Fruit fly (Drosophila melanogaster): ENCODE measurements around the gene CG18507.
A peak's percentile ranks its signal among the peaks of the same experiment; 100 is the strongest.

CG18507 gene

dm6 chr2L:13699057-13699456, 33.7 kb downstream of the CG18507 start:
- TF ChIP-seq foxo (GFP tag; optimal IDR thresholded peaks at IDR 0.05) (peak in 1 of 2 experiments; percentile 11), h (GFP tag; optimal IDR thresholded peaks at IDR 0.05) (peak; percentile 28), Sp1 (GFP tag; optimal IDR thresholded peaks at IDR 0.05) (no peak), fru (GFP tag; optimal IDR thresholded peaks at IDR 0.05) (peak; percentile 21), Jra (GFP tag; optimal IDR thresholded peaks at IDR 0.05) (no peak), HLH106 (tag; optimal IDR thresholded peaks at IDR 0.05) (peak; percentile 11)

dm6 chr2L:13707915-13708314, 42.6 kb downstream of the CG18507 start, which contains the start of gene Gpo3:
Gene Gpo3, plus strand, starts transcription at chr2L:13708215.
- no peak for TF ChIP-seq Sp1 (GFP tag; optimal IDR thresholded peaks at IDR 0.05)
- no peak for TF ChIP-seq CG32264 (GFP tag; optimal IDR thresholded peaks at IDR 0.05)
- no peak for TF ChIP-seq HLH106 (tag; optimal IDR thresholded peaks at IDR 0.05)
- TF ChIP-seq rgr (GFP tag; optimal IDR thresholded peaks at IDR 0.05) = no peak
- no peak for TF ChIP-seq dmrt93B (GFP tag; optimal IDR thresholded peaks at IDR 0.05)
- TF ChIP-seq tai (GFP tag; optimal IDR thresholded peaks at IDR 0.05) = no peak
- no peak for TF ChIP-seq fru (GFP tag; optimal IDR thresholded peaks at IDR 0.05)
- no peak for TF ChIP-seq CG9705 (GFP tag; optimal IDR thresholded peaks at IDR 0.05)
- TF ChIP-seq Rel (GFP tag; optimal IDR thresholded peaks at IDR 0.05) = no peak
- TF ChIP-seq Rel (tag; optimal IDR thresholded peaks at IDR 0.05) = no peak
- TF ChIP-seq Vsx2 (GFP tag; optimal IDR thresholded peaks at IDR 0.05; ENCODE audit: partially characterized antibody) = no peak
- no peak for TF ChIP-seq psq (GFP tag; optimal IDR thresholded peaks at IDR 0.05)
- no peak for TF ChIP-seq Hr78 (GFP tag; optimal IDR thresholded peaks at IDR 0.05)
- no peak for TF ChIP-seq foxo (GFP tag; optimal IDR thresholded peaks at IDR 0.05)
- no peak for TF ChIP-seq lola (GFP tag; optimal IDR thresholded peaks at IDR 0.05)
- TF ChIP-seq Abd-B (GFP tag; optimal IDR thresholded peaks at IDR 0.05) = no peak
- TF ChIP-seq sv (GFP tag; optimal IDR thresholded peaks at IDR 0.05) = no peak
- TF ChIP-seq Hr83 (GFP tag; optimal IDR thresholded peaks at IDR 0.05; ENCODE audit: poor library complexity, severe bottlenecking) = no peak
- TF ChIP-seq br (GFP tag; optimal IDR thresholded peaks at IDR 0.05) = no peak

dm6 chr2L:13717121-13717520, 51.8 kb downstream of the CG18507 start, which contains the start of gene DIP-kappa:
Gene DIP-kappa, minus strand, starts transcription at chr2L:13717320.
- no peak for TF ChIP-seq Rel (GFP tag; optimal IDR thresholded peaks at IDR 0.05)
- no peak for TF ChIP-seq Rel (tag; optimal IDR thresholded peaks at IDR 0.05)
- no peak for TF ChIP-seq pan (optimal IDR thresholded peaks at IDR 0.05)
- no peak for TF ChIP-seq br (GFP tag; optimal IDR thresholded peaks at IDR 0.05)
- no peak for TF ChIP-seq Hnf4 (GFP tag; optimal IDR thresholded peaks at IDR 0.05)
- no peak for TF ChIP-seq fru (GFP tag; optimal IDR thresholded peaks at IDR 0.05)
- no peak for TF ChIP-seq N (GFP tag; optimal IDR thresholded peaks at IDR 0.05)
- no peak for TF ChIP-seq Dif (GFP tag; optimal IDR thresholded peaks at IDR 0.05; ENCODE audit: partially characterized antibody)
- TF ChIP-seq Abd-B (GFP tag; optimal IDR thresholded peaks at IDR 0.05) = no peak

All from whole organism, wandering third instar larva.